Worm (Caenorhabditis elegans): ENCODE data around the gene csr-1.

ce11 chrIV:7977452-7977940 lies 20.4 kb downstream of the csr-1 start, which contains the start of gene ora-1:
- no peak for TF ChIP-seq lin-15B (tag; optimal IDR thresholded peaks at IDR 0.05)
- no peak for TF ChIP-seq egl-27 (tag; optimal IDR thresholded peaks at IDR 0.05)
- TF ChIP-seq ama-1 (optimal IDR thresholded peaks at IDR 0.05): no peak
- no peak for TF ChIP-seq jun-1 (tag; optimal IDR thresholded peaks at IDR 0.05)
- TF ChIP-seq unc-62 (GFP tag; optimal IDR thresholded peaks at IDR 0.05): no peak
- no peak for TF ChIP-seq sea-2 (GFP tag; optimal IDR thresholded peaks at IDR 0.05)
- TF ChIP-seq nhr-12 (tag; optimal IDR thresholded peaks at IDR 0.05): no peak
- TF ChIP-seq ceh-16 (tag; optimal IDR thresholded peaks at IDR 0.05): no peak
- no peak for TF ChIP-seq unc-39 (tag; optimal IDR thresholded peaks at IDR 0.05)
- no peak for TF ChIP-seq pha-4 (tag; optimal IDR thresholded peaks at IDR 0.05)
- TF ChIP-seq R02D3.7 (tag; optimal IDR thresholded peaks at IDR 0.05): no peak
- no peak for TF ChIP-seq mdl-1 (tag; optimal IDR thresholded peaks at IDR 0.05)
- TF ChIP-seq ZK546.5 (tag; optimal IDR thresholded peaks at IDR 0.05): no peak
- TF ChIP-seq ztf-4 (tag; optimal IDR thresholded peaks at IDR 0.05): no peak
